Fruit fly (Drosophila melanogaster): ENCODE data around the gene dy.
"Not testable (repeated sequence)": the region's sequence is repeated elsewhere in the genome, so short reads cannot be mapped to it uniquely, and the experiment has no call there.

Gene dy

DNA sequence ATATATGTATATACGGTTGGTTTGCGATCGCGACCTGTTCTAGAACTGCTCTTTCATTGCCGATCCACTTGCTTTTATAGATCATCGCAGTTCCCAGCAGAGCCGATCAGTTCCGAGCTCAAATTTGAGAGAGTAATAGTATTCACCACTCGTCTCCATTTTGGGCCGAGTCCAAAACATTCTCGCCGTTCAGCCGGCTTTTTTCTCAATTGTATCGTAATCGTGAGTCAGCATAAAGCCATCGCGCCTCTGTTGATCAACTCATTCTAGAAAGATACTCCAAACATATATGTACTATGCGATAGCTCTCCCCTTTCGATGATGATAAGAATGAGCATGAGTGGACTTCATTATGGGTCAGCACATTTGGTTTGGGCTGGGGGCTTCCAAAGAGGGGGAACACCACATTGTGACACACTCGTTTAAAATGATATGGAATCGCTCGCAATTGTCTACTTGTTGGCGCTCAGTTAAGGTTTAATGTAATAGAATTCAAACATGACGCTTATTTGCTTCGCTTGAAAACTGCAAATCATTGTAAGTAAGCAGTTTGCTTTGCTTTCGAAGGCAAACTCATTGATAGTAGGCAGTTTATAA, 13.9 kb downstream of the dy start, which contains the start of gene CG9360:
Gene CG9360 (minus strand): TSS at position 51 of the 597 bp plus-strand sequence.
- TF ChIP-seq N (GFP tag; optimal IDR thresholded peaks at IDR 0.05), result no peak
- no peak for TF ChIP-seq Jra (GFP tag; optimal IDR thresholded peaks at IDR 0.05)
- TF ChIP-seq sage (GFP tag; optimal IDR thresholded peaks at IDR 0.05), result no peak
- TF ChIP-seq Hr78 (GFP tag; optimal IDR thresholded peaks at IDR 0.05), result no peak
- TF ChIP-seq sv (GFP tag; optimal IDR thresholded peaks at IDR 0.05), result no peak
- TF ChIP-seq woc (GFP tag; optimal IDR thresholded peaks at IDR 0.05), result no peak
- no peak for TF ChIP-seq Hnf4 (GFP tag; optimal IDR thresholded peaks at IDR 0.05)
- no peak for TF ChIP-seq CrebA (GFP tag; optimal IDR thresholded peaks at IDR 0.05; ENCODE audit: borderline replicate concordance)
- no peak for TF ChIP-seq ey (GFP tag; optimal IDR thresholded peaks at IDR 0.05)
- no peak for TF ChIP-seq tai (GFP tag; optimal IDR thresholded peaks at IDR 0.05)
- TF ChIP-seq Myc (optimal IDR thresholded peaks at IDR 0.05), result no peak
- no peak for TF ChIP-seq OdsH (GFP tag; optimal IDR thresholded peaks at IDR 0.05)
- no peak for TF ChIP-seq Hr83 (GFP tag; optimal IDR thresholded peaks at IDR 0.05; ENCODE audit: poor library complexity, severe bottlenecking)
- TF ChIP-seq CG9705 (GFP tag; optimal IDR thresholded peaks at IDR 0.05), result no peak
- TF ChIP-seq HLH106 (tag; optimal IDR thresholded peaks at IDR 0.05), result no peak
- no peak for TF ChIP-seq dl (GFP tag; optimal IDR thresholded peaks at IDR 0.05; ENCODE audit: insufficient read depth in 1 of 2, partially characterized antibody in 2 of 2)
- TF ChIP-seq brk (GFP tag; optimal IDR thresholded peaks at IDR 0.05), result no peak
- TF ChIP-seq Abd-B (GFP tag; optimal IDR thresholded peaks at IDR 0.05), result no peak
- no peak for TF ChIP-seq lola (GFP tag; optimal IDR thresholded peaks at IDR 0.05)

DNA sequence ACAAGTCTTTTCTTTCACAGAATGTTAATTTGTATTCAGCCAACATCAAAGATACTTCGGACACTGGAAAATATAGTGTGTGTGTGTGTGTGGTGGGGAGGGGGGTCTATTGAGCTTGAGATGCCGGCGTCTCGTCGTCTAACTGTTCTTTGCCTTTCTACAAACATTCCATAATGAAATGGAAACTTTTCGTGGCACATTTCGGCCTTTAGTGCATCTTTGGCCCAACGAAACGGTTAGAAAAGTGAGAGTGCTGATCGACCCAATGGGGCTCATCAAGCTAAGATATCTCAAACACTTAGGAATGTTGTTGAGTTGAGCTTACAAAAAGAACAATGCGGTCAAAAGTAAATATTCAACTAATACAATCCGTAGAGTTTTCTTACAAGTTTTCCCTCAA, 21.7 kb downstream of the dy start:
- TF ChIP-seq Hr78 (GFP tag; optimal IDR thresholded peaks at IDR 0.05), result no peak
- no peak for TF ChIP-seq Jra (GFP tag; optimal IDR thresholded peaks at IDR 0.05)
- TF ChIP-seq CrebA (GFP tag; optimal IDR thresholded peaks at IDR 0.05; ENCODE audit: borderline replicate concordance), result no peak
- TF ChIP-seq pan (optimal IDR thresholded peaks at IDR 0.05), result no peak
- TF ChIP-seq ey (GFP tag; optimal IDR thresholded peaks at IDR 0.05), result no peak
- TF ChIP-seq lola (GFP tag; optimal IDR thresholded peaks at IDR 0.05), result no peak
- TF ChIP-seq dmrt93B (GFP tag; optimal IDR thresholded peaks at IDR 0.05), result no peak
- no peak for TF ChIP-seq Myc (optimal IDR thresholded peaks at IDR 0.05)
- no peak for TF ChIP-seq usp (GFP tag; optimal IDR thresholded peaks at IDR 0.05)
- no peak for TF ChIP-seq rgr (GFP tag; optimal IDR thresholded peaks at IDR 0.05)
- no peak for TF ChIP-seq Dfd (GFP tag; optimal IDR thresholded peaks at IDR 0.05)
- no peak for TF ChIP-seq Hr83 (GFP tag; optimal IDR thresholded peaks at IDR 0.05; ENCODE audit: poor library complexity, severe bottlenecking)
- no peak for TF ChIP-seq woc (GFP tag; optimal IDR thresholded peaks at IDR 0.05)
- no peak for TF ChIP-seq Vsx2 (GFP tag; optimal IDR thresholded peaks at IDR 0.05; ENCODE audit: partially characterized antibody)
- no peak for TF ChIP-seq sv (GFP tag; optimal IDR thresholded peaks at IDR 0.05)
- no peak for TF ChIP-seq sage (GFP tag; optimal IDR thresholded peaks at IDR 0.05)

DNA sequence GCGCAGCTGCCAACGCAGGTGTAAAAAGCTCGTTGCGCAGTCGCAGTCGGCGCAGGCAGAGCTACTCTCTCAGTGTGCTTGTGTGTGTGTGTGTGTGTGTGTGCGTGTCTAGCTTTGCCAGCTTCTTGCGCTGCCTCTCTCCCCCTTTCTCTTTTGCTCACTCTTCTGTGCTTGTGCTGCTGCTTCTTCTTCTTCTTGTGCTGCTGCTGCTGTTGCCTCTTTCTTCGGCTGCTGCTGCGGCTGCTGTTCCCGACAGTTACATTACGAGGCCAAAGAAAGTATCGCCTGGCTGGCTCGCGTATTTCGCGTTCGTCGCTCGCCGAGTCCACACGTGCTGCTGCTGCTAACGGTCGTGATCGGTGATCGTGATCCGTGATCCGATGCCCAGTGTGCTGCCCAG, 24.6 kb downstream of the dy start, which contains the start of gene m:
Gene m (plus strand): TSS at position 301 of the 400 bp plus-strand sequence.
- not testable (repeated sequence) for TF ChIP-seq N, foxo, fru (GFP tag; optimal IDR thresholded peaks at IDR 0.05)

DNA sequence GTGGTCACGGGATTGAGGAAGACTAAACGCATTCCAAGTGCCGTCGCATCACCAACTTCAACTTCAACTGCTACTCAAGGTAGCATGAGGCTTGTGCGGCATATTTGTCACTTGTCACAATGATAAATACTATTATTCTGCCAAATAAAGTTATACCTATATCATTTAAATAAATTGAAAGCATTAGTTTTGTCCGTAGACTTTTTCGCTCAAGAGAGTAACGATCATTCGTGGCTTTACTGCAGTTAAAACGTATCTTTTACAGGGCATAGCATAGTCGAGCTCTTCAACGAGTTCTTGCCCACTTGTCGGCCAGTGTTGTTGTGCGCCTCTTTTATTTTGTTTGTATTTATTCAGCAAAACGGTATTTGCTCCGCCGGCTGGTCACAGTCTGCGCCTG, 42.2 kb downstream of the dy start:
- TF ChIP-seq Mio (GFP tag; optimal IDR thresholded peaks at IDR 0.05), result no peak
- no peak for TF ChIP-seq pan (optimal IDR thresholded peaks at IDR 0.05)
- no peak for TF ChIP-seq foxo (GFP tag; optimal IDR thresholded peaks at IDR 0.05)
- TF ChIP-seq dl (GFP tag; optimal IDR thresholded peaks at IDR 0.05; ENCODE audit: insufficient read depth in 1 of 2, partially characterized antibody in 2 of 2), result no peak
- no peak for TF ChIP-seq ey (GFP tag; optimal IDR thresholded peaks at IDR 0.05)
- TF ChIP-seq CrebA (GFP tag; optimal IDR thresholded peaks at IDR 0.05; ENCODE audit: borderline replicate concordance), result no peak
- TF ChIP-seq br (GFP tag; optimal IDR thresholded peaks at IDR 0.05), result no peak
- no peak for TF ChIP-seq Myc (optimal IDR thresholded peaks at IDR 0.05)
- no peak for TF ChIP-seq fru (GFP tag; optimal IDR thresholded peaks at IDR 0.05)
- no peak for TF ChIP-seq HLH106 (tag; optimal IDR thresholded peaks at IDR 0.05)
- TF ChIP-seq Hnf4 (GFP tag; optimal IDR thresholded peaks at IDR 0.05), result no peak
- no peak for TF ChIP-seq Jra (GFP tag; optimal IDR thresholded peaks at IDR 0.05)
- TF ChIP-seq woc (GFP tag; optimal IDR thresholded peaks at IDR 0.05), result no peak
- no peak for TF ChIP-seq dsf (GFP tag; optimal IDR thresholded peaks at IDR 0.05; ENCODE audit: borderline replicate concordance)

DNA sequence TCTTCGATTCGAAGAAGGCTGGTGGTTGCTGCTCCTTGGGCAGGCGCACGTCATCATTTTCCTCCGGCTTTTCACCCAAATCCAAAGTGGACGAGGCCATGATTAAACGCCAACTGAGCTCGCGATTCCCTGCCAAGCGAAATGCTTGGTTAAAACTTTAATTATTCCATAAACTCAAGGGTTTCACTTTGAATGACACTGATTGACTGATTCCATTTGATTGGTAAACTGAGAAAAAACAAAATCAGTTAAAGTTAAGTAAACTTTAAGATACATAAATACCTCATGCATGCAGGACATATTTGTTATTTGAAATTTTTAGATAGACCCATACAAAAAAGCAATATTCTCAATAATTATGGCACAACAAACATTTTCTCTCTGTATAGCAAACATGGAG, 44.8 kb downstream of the dy start, which contains the start of gene inaF-A:
Gene inaF-A (minus strand): TSS at position 101 of the 400 bp plus-strand sequence.
- TF ChIP-seq Hnf4 (GFP tag; optimal IDR thresholded peaks at IDR 0.05) (no peak), CG9705 (GFP tag; optimal IDR thresholded peaks at IDR 0.05) (no peak), Hr83 (GFP tag; optimal IDR thresholded peaks at IDR 0.05; ENCODE audit: poor library complexity, severe bottlenecking) (no peak)
